Fruit fly (Drosophila melanogaster) whole organism, pupa: ENCODE measurements around the gene CG6686.

Experiments used
- CG10348 ChIP-seq: fragments of 200-800 bp; sonication (Bioruptor generic); IDR thresholded peaks from 2 replicates; pipeline ENCODE4 v1.3.6; 2022; ENCODE audit warnings: missing biosample characterization, missing genetic modification characterization
- CG12605 ChIP-seq: fragments of 200-800 bp; sonication (Bioruptor generic); IDR thresholded peaks from 2 replicates; pipeline ENCODE4 v1.3.6; 2022; ENCODE audit warnings: missing biosample characterization, missing genetic modification characterization
- CG13204 ChIP-seq: fragments of 200-800 bp; sonication (Bioruptor generic); optimal IDR thresholded peaks from 2 replicates; lab custom pipeline; 2018; ENCODE audit warnings: missing biosample characterization, mild to moderate bottlenecking, missing genetic modification characterization, moderate library complexity
- CG14655 ChIP-seq: fragments of 200-800 bp; sonication (Bioruptor generic); optimal IDR thresholded peaks from 3 replicates; lab custom pipeline; 2017; ENCODE audit warnings: mild to moderate bottlenecking, missing biosample characterization, missing genetic modification reagents, missing genetic modification characterization
- CG15710 ChIP-seq: fragments of 200-800 bp; sonication (Bioruptor generic); optimal IDR thresholded peaks from 2 replicates; lab custom pipeline; 2018; ENCODE audit warnings: missing biosample characterization, mild to moderate bottlenecking, missing genetic modification characterization, moderate library complexity
- CG17806 ChIP-seq: fragments of 200-800 bp; sonication (Bioruptor generic); optimal IDR thresholded peaks from 2 replicates; lab custom pipeline; 2018; ENCODE audit warnings: missing biosample characterization, mild to moderate bottlenecking, missing genetic modification characterization, moderate library complexity
- CG32121 ChIP-seq: fragments of 200-800 bp; sonication (Bioruptor generic); IDR thresholded peaks from 2 replicates; pipeline ENCODE4 v1.3.6; 2022; ENCODE audit warnings: missing biosample characterization, missing genetic modification characterization
- CG34367 ChIP-seq: fragments of 200-800 bp; sonication (Bioruptor generic); optimal IDR thresholded peaks from 2 replicates; lab custom pipeline; 2018; ENCODE audit warnings: missing biosample characterization, mild to moderate bottlenecking, missing genetic modification characterization
- CG4496 ChIP-seq: fragments of 200-800 bp; sonication (Bioruptor generic); IDR thresholded peaks from 3 replicates; pipeline ENCODE4 v1.3.6; 2022; ENCODE audit warnings: missing biosample characterization, missing genetic modification characterization
- CG8159 ChIP-seq: fragments of 200-800 bp; sonication (Bioruptor generic); optimal IDR thresholded peaks from 3 replicates; lab custom pipeline; 2018; ENCODE audit warnings: missing biosample characterization, mild to moderate bottlenecking, missing genetic modification characterization, moderate library complexity
- CG8301 ChIP-seq: fragments of 200-800 bp; sonication (Bioruptor generic); optimal IDR thresholded peaks from 2 replicates; lab custom pipeline; 2018; ENCODE audit warnings: missing biosample characterization, mild to moderate bottlenecking, missing genetic modification characterization
- CG9948 ChIP-seq: fragments of 200-800 bp; sonication (Bioruptor generic); optimal IDR thresholded peaks from 2 replicates; lab custom pipeline; 2018; ENCODE audit warnings: missing biosample characterization, mild to moderate bottlenecking, missing genetic modification characterization, moderate library complexity
- D1 ChIP-seq: fragments of 200-800 bp; sonication (Bioruptor generic); optimal IDR thresholded peaks from 2 replicates; lab custom pipeline; 2018; ENCODE audit warnings: missing biosample characterization, mild to moderate bottlenecking, missing genetic modification characterization, moderate library complexity
- EcR ChIP-seq: fragments of 200-800 bp; sonication (Bioruptor generic); optimal IDR thresholded peaks from 3 replicates; lab custom pipeline; 2019; ENCODE audit warnings: missing biosample characterization, missing genetic modification characterization, mild to moderate bottlenecking, moderate library complexity, missing genetic modification reagents
- Ets98B ChIP-seq: fragments of 200-800 bp; sonication (Bioruptor generic); IDR thresholded peaks from 2 replicates; pipeline ENCODE4 v1.3.6; 2022; ENCODE audit warnings: missing biosample characterization, missing genetic modification characterization
- Pif1A ChIP-seq: fragments of 200-800 bp; sonication (Bioruptor generic); optimal IDR thresholded peaks from 3 replicates; lab custom pipeline; 2016; ENCODE audit warnings: missing biosample characterization, missing genetic modification characterization
- Pif1B ChIP-seq: fragments of 200-800 bp; sonication (Bioruptor generic); optimal IDR thresholded peaks from 3 replicates; lab custom pipeline; 2016; ENCODE audit warnings: missing biosample characterization, missing genetic modification characterization
- Snoo ChIP-seq: fragments of 200-800 bp; sonication (Bioruptor generic); optimal IDR thresholded peaks from 3 replicates; lab custom pipeline; 2017; ENCODE audit warnings: missing biosample characterization, mild to moderate bottlenecking, missing genetic modification characterization, inconsistent platforms
- fd96Ca ChIP-seq: fragments of 200-800 bp; sonication (Bioruptor generic); IDR thresholded peaks from 3 replicates; pipeline ENCODE4 v1.3.6; 2022; ENCODE audit warnings: missing biosample characterization, missing genetic modification characterization
- gl ChIP-seq: fragments of 200-800 bp; sonication (Bioruptor generic); optimal IDR thresholded peaks from 2 replicates; lab custom pipeline; 2018; ENCODE audit warnings: missing biosample characterization, mild to moderate bottlenecking, missing genetic modification characterization
- rn ChIP-seq: fragments of 200-800 bp; sonication (Bioruptor generic); IDR thresholded peaks from 2 replicates; pipeline ENCODE4 v1.3.6; 2022; ENCODE audit warnings: missing biosample characterization, missing genetic modification characterization

Gene CG6686

dm6 chr2L:12027435-12027834, 39.6 kb upstream of the CG6686 start, which contains the start of gene dmGlut:
Gene dmGlut (plus strand): TSS chr2L:12027438.
- TF ChIP-seq rn (GFP tag; lab: Robert Waterston, UW) (no peak), fd96Ca (GFP tag; lab: Robert Waterston, UW) (no peak), CG17806 (tag; lab: Kevin White, UChicago) (no peak), CG14655 (no peak), EcR (GFP tag; lab: Kevin White, UChicago) (no peak), CG13204 (GFP tag; lab: Kevin White, UChicago) (no peak), Pif1A (GFP tag; lab: Kevin White, UChicago) (no peak), CG15710 (tag; lab: Kevin White, UChicago) (no peak), CG9948 (tag; lab: Kevin White, UChicago) (no peak), CG34367 (tag; lab: Kevin White, UChicago) (no peak), D1 (tag; lab: Kevin White, UChicago) (no peak), CG8159 (no peak), CG4496 (GFP tag; lab: Robert Waterston, UW) (no peak), Snoo (no peak), CG32121 (no peak), Pif1B (GFP tag; lab: Kevin White, UChicago) (no peak)

dm6 chr2L:12026458-12027431, 38.9 kb upstream of the CG6686 start:
- TF ChIP-seq Ets98B (GFP tag; lab: Robert Waterston, UW) (peak; percentile 77), D1 (tag; lab: Kevin White, UChicago) (no peak), CG14655 (peak; percentile 79), CG13204 (GFP tag; lab: Kevin White, UChicago) (peak; percentile 65), CG10348 (GFP tag; lab: Robert Waterston, UW) (no peak), CG4496 (GFP tag; lab: Robert Waterston, UW) (peak; percentile 88), CG9948 (tag; lab: Kevin White, UChicago) (peak; percentile 51), CG12605 (GFP tag; lab: Robert Waterston, UW) (peak; percentile 94), rn (GFP tag; lab: Robert Waterston, UW) (peak; percentile 60), EcR (GFP tag; lab: Kevin White, UChicago) (peak; percentile 64), Pif1B (GFP tag; lab: Kevin White, UChicago) (peak; percentile 77), CG34367 (tag; lab: Kevin White, UChicago) (peak; percentile 50), CG8159 (peak; percentile 79), fd96Ca (GFP tag; lab: Robert Waterston, UW) (peak; percentile 87), CG32121 (peak; percentile 82), CG15710 (tag; lab: Kevin White, UChicago) (peak; percentile 70), CG8301 (tag; lab: Kevin White, UChicago) (peak; percentile 48), Pif1A (GFP tag; lab: Kevin White, UChicago) (peak; percentile 63), CG17806 (tag; lab: Kevin White, UChicago) (peak; percentile 61), gl (tag; lab: Kevin White, UChicago) (peak; percentile 93), Snoo (peak; percentile 58)

- TF ChIP-seq CG14655 (no peak), Snoo (no peak), rn (GFP tag; lab: Robert Waterston, UW) (no peak), Ets98B (GFP tag; lab: Robert Waterston, UW) (peak; percentile 67), Pif1B (GFP tag; lab: Kevin White, UChicago) (no peak), CG10348 (GFP tag; lab: Robert Waterston, UW) (0 out of 2 replicates have a peak, but pooled peaks have one; percentile 7), EcR (GFP tag; lab: Kevin White, UChicago) (peak; percentile 66), CG9948 (tag; lab: Kevin White, UChicago) (no peak), CG32121 (peak; percentile 41; the same call in 1 of the 2 replicates), CG13204 (GFP tag; lab: Kevin White, UChicago) (peak; percentile 24), D1 (tag; lab: Kevin White, UChicago) (no peak), fd96Ca (GFP tag; lab: Robert Waterston, UW) (peak; percentile 53; the same call in 1 of the 3 replicates), Pif1A (GFP tag; lab: Kevin White, UChicago) (no peak), CG8159 (peak; percentile 5), CG12605 (GFP tag; lab: Robert Waterston, UW) (no peak), CG17806 (tag; lab: Kevin White, UChicago) (no peak), CG4496 (GFP tag; lab: Robert Waterston, UW) (peak; percentile 80), CG34367 (tag; lab: Kevin White, UChicago) (no peak), CG8301 (tag; lab: Kevin White, UChicago) (peak; percentile 29), gl (tag; lab: Kevin White, UChicago) (no peak), CG15710 (tag; lab: Kevin White, UChicago) (peak; percentile 5)
Observed at dm6 chr2L:12025505-12025904, 37.7 kb upstream of the CG6686 start.

dm6 chr2L:12024104-12024503, 36.3 kb upstream of the CG6686 start:
- no peak for TF ChIP-seq Snoo
- TF ChIP-seq CG8159, result no peak
- no peak for TF ChIP-seq Pif1B (GFP tag; lab: Kevin White, UChicago)
- no peak for TF ChIP-seq fd96Ca (GFP tag; lab: Robert Waterston, UW)
- no peak for TF ChIP-seq gl (tag; lab: Kevin White, UChicago)
- TF ChIP-seq CG4496 (GFP tag; lab: Robert Waterston, UW), result no peak
- no peak for TF ChIP-seq CG10348 (GFP tag; lab: Robert Waterston, UW)
- no peak for TF ChIP-seq CG15710 (tag; lab: Kevin White, UChicago)
- TF ChIP-seq CG12605 (GFP tag; lab: Robert Waterston, UW), result no peak
- no peak for TF ChIP-seq CG14655
